Fruit fly (Drosophila melanogaster): ENCODE results near the gene FoxK.

Gene FoxK

dm6 chr3L:11119901-11120418, 623 bp downstream of the FoxK start (continued):
- TF ChIP-seq CG3163 (GFP tag; optimal IDR thresholded peaks at IDR 0.05) = peak; percentile 65
- TF ChIP-seq CG9727 (GFP tag; optimal IDR thresholded peaks at IDR 0.05) = peak; percentile 12
- TF ChIP-seq Xbp1 (GFP tag; optimal IDR thresholded peaks at IDR 0.05) = no peak
- no peak for TF ChIP-seq Nf-YA (GFP tag; IDR thresholded peaks at IDR 0.05)
- peak; percentile 48 for TF ChIP-seq HmgZ (tag; optimal IDR thresholded peaks at IDR 0.05)
- peak; percentile 83 for TF ChIP-seq lab (GFP tag; optimal IDR thresholded peaks at IDR 0.05)
- no peak for TF ChIP-seq vfl (GFP tag; optimal IDR thresholded peaks at IDR 0.05)
- peak; percentile 30 for TF ChIP-seq CG10209 (GFP tag; optimal IDR thresholded peaks at IDR 0.05)
- TF ChIP-seq seq (GFP tag; IDR thresholded peaks at IDR 0.05) = no peak
- no peak for TF ChIP-seq her (GFP tag; optimal IDR thresholded peaks at IDR 0.05)
- no peak for TF ChIP-seq Usf (GFP tag; optimal IDR thresholded peaks at IDR 0.05)
- TF ChIP-seq CG1647 (GFP tag; optimal IDR thresholded peaks at IDR 0.05) = no peak
- TF ChIP-seq CG9797 (GFP tag; optimal IDR thresholded peaks at IDR 0.05) = no peak
- peak; percentile 66 for TF ChIP-seq ATbp (GFP tag; optimal IDR thresholded peaks at IDR 0.05)
- TF ChIP-seq CG9215 (GFP tag; IDR thresholded peaks at IDR 0.05) = no peak
- TF ChIP-seq CG12942 (GFP tag; optimal IDR thresholded peaks at IDR 0.05) = no peak
- TF ChIP-seq CG16863 (GFP tag; optimal IDR thresholded peaks at IDR 0.05) = no peak
- TF ChIP-seq Doc3 (GFP tag; IDR thresholded peaks at IDR 0.05; ENCODE audit: partially characterized antibody) = no peak
- TF ChIP-seq ase (GFP tag; IDR thresholded peaks at IDR 0.05) = no peak
- peak; percentile 66 for TF ChIP-seq ash1 (GFP tag; optimal IDR thresholded peaks at IDR 0.05)
- no peak for TF ChIP-seq az2 (GFP tag; optimal IDR thresholded peaks at IDR 0.05)
- no peak for TF ChIP-seq Oaz (GFP tag; IDR thresholded peaks at IDR 0.05)
- no peak for TF ChIP-seq Oli (tag; optimal IDR thresholded peaks at IDR 0.05)
- no peak for TF ChIP-seq Hsf (GFP tag; optimal IDR thresholded peaks at IDR 0.05)

dm6 chr3L:11119396-11119900, 1.1 kb downstream of the FoxK start:
- TF ChIP-seq CG16815 (GFP tag; optimal IDR thresholded peaks at IDR 0.05) (no peak), CG17568 (GFP tag; optimal IDR thresholded peaks at IDR 0.05) (peak; percentile 61), CG10462 (GFP tag; optimal IDR thresholded peaks at IDR 0.05) (no peak), CG7271 (tag; optimal IDR thresholded peaks at IDR 0.05) (no peak), prd (optimal IDR thresholded peaks at IDR 0.05) (no peak), prd (GFP tag; IDR thresholded peaks at IDR 0.05) (0 out of 3 replicates have a peak, but pooled peaks have one; percentile 9), CG6272 (GFP tag; IDR thresholded peaks at IDR 0.05) (peak; percentile 23; the same call in 1 of the 2 replicates), Aef1 (GFP tag; IDR thresholded peaks at IDR 0.05) (no peak), chm (GFP tag; IDR thresholded peaks at IDR 0.05) (no peak; the same call in 1 of the 2 replicates), kay (GFP tag; optimal IDR thresholded peaks at IDR 0.05) (no peak), ssp (GFP tag; IDR thresholded peaks at IDR 0.05) (no peak), TFAM (GFP tag; optimal IDR thresholded peaks at IDR 0.05) (no peak), sisA (GFP tag; IDR thresholded peaks at IDR 0.05) (peak; percentile 54), lmd (GFP tag; IDR thresholded peaks at IDR 0.05) (peak; percentile 45), scrt (GFP tag; optimal IDR thresholded peaks at IDR 0.05) (no peak), NFAT (GFP tag; IDR thresholded peaks at IDR 0.05) (peak; percentile 52; the same call in 1 of the 2 replicates), CG6654 (GFP tag; optimal IDR thresholded peaks at IDR 0.05) (no peak), CG30431 (GFP tag; optimal IDR thresholded peaks at IDR 0.05) (no peak), sima (GFP tag; optimal IDR thresholded peaks at IDR 0.05) (no peak), Trl (optimal IDR thresholded peaks at IDR 0.05) (peak in 1 of 2 experiments; percentile 5), Trl (GFP tag; optimal IDR thresholded peaks at IDR 0.05) (peak; percentile 10), eve (GFP tag; optimal IDR thresholded peaks at IDR 0.05) (no peak), Vsx1 (GFP tag; optimal IDR thresholded peaks at IDR 0.05) (no peak), CG9817 (tag; optimal IDR thresholded peaks at IDR 0.05) (peak; percentile 27), vvl (GFP tag; IDR thresholded peaks at IDR 0.05) (peak; percentile 41), CoRest (tag; optimal IDR thresholded peaks at IDR 0.05) (no peak), CG10431 (GFP tag; optimal IDR thresholded peaks at IDR 0.05) (no peak), CG15696 (tag; optimal IDR thresholded peaks at IDR 0.05) (no peak), otp (GFP tag; IDR thresholded peaks at IDR 0.05) (no peak)
